Fruit fly (Drosophila melanogaster) whole organism, embryonic: Measurements from ENCODE around the gene CG32564.

Source experiments
- CG15073 ChIP-seq: fragments of 200-800 bp; sonication (Bioruptor generic); optimal IDR thresholded peaks from 2 replicates; lab custom pipeline; 2016; ENCODE audit warnings: missing biosample characterization, missing genetic modification characterization
- CG31388 ChIP-seq: fragments of 200-800 bp; sonication (Bioruptor generic); optimal IDR thresholded peaks from 2 replicates; lab custom pipeline; 2016; ENCODE audit warnings: missing biosample characterization, missing genetic modification characterization
- CG8388 ChIP-seq: fragments of 200-800 bp; sonication (Bioruptor generic); optimal IDR thresholded peaks from 2 replicates; lab custom pipeline; 2019; ENCODE audit warnings: missing biosample characterization, mild to moderate bottlenecking, missing genetic modification characterization, moderate library complexity
- h ChIP-seq: fragments of >200 bp; optimal IDR thresholded peaks from 2 replicates; lab custom pipeline; 2017

dm6 chrX:17236468-17236867 is 30.3 kb downstream of the CG32564 start:
- no peak for TF ChIP-seq CG8388 (GFP tag; lab: Kevin White, UChicago)
- no peak for TF ChIP-seq CG31388 (GFP tag; lab: Kevin White, UChicago)
- TF ChIP-seq CG15073 (GFP tag; lab: Kevin White, UChicago) = no peak
- no peak for TF ChIP-seq h
